Worm (Caenorhabditis elegans): ENCODE measurements around the gene srh-74.

The srh-74 gene

DNA sequence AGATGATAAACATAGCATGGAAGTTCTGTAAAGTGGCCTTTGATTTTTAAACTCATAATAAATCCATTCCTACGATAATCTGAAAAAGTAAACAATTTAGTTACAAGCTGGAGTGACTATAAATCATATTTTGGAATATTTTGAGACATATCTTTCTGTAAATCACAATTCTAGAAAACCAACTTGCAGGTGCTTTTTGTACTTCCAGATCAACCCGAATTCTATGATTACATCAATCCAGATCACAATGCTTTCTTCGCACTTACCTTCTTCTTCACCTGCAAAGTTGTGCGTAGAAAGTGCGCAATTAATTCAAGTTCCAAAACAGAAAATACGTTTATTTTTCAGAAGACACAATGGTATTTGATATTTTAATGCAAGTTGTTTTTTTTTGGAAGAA, 33.8 kb downstream of the srh-74 start (continued):
- TF ChIP-seq aptf-2 (GFP tag; conservative IDR thresholded peaks at IDR 0.05) (no peak), F57C9.4 (tag; optimal IDR thresholded peaks at IDR 0.05) (no peak), mxl-1 (tag; optimal IDR thresholded peaks at IDR 0.05) (no peak), tlf-1 (GFP tag; optimal IDR thresholded peaks at IDR 0.05) (no peak), mcd-1 (GFP tag; IDR thresholded peaks at IDR 0.05) (no peak)

DNA sequence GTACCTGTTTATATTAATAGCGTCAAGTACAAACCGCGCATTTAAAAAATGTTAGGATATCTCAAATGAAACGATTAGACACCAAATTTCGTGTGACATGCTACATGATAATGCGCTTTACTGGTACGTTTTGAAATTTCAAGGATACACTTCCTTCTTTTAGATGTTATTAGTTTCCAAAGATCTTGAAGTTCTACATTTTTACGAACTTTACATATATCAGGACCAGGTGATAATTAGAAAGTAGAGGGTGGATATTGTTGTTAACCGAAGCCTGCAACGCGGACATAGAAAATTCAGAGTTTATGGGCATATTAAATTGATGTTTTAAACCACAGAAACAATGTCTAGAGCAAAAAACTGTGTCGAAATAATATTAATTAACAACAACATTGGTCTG, 35.4 kb downstream of the srh-74 start:
- TF ChIP-seq bed-2 (GFP tag; IDR thresholded peaks at IDR 0.05) (no peak), madf-8 (GFP tag; conservative IDR thresholded peaks at IDR 0.05) (no peak), B0035.1 (tag; optimal IDR thresholded peaks at IDR 0.05) (no peak), dox-1 (GFP tag; IDR thresholded peaks at IDR 0.05) (no peak), Y67H2A.10 (GFP tag; conservative IDR thresholded peaks at IDR 0.05) (no peak), ets-4 (GFP tag; optimal IDR thresholded peaks at IDR 0.05) (no peak), sdz-38 (tag; optimal IDR thresholded peaks at IDR 0.05) (no peak), tbp1 (GFP tag; optimal IDR thresholded peaks at IDR 0.05) (no peak), let-526 (GFP tag; IDR thresholded peaks at IDR 0.05) (no peak), ztf-18 (tag; optimal IDR thresholded peaks at IDR 0.05) (no peak), ceh-100 (GFP tag; IDR thresholded peaks at IDR 0.05) (no peak), snpc-4 (GFP tag; optimal IDR thresholded peaks at IDR 0.05) (no peak), snpc-4 (tag; optimal IDR thresholded peaks at IDR 0.05) (no peak), gei-17 (GFP tag; optimal IDR thresholded peaks at IDR 0.05) (no peak), hsf-1 (GFP tag; IDR thresholded peaks at IDR 0.05) (no peak), attf-3 (GFP tag; conservative IDR thresholded peaks at IDR 0.05) (no peak)

DNA sequence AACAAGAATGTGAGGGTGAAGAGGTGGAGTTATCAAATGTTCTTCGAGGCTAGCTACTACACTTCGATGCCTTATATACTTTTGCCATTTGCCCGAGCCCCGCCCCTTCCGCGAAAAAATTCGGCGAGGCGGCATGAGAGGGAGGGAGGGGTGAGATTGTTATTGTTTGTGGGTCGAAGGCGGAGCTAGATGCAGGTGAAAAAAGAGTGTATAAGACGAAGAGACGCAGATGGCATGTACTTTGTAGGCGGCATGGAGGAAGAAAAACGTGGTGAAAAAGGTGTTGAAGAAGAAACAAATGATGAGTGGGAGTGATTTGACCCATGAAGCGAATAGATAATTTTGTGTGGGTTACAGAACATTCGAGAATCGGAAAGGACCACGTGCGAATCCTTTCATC, 36.2 kb downstream of the srh-74 start, which contains the start of gene C13G3.1:
Gene C13G3.1, minus strand, starts transcription at position 47 of the 400 bp plus-strand sequence.
- peak; percentile 62 for TF ChIP-seq hmg-1.2 (GFP tag; IDR thresholded peaks at IDR 0.05)
- TF ChIP-seq ceh-100 (GFP tag; IDR thresholded peaks at IDR 0.05) = no peak
- TF ChIP-seq Y53G8AR.9 (GFP tag; conservative IDR thresholded peaks at IDR 0.05) = no peak

DNA sequence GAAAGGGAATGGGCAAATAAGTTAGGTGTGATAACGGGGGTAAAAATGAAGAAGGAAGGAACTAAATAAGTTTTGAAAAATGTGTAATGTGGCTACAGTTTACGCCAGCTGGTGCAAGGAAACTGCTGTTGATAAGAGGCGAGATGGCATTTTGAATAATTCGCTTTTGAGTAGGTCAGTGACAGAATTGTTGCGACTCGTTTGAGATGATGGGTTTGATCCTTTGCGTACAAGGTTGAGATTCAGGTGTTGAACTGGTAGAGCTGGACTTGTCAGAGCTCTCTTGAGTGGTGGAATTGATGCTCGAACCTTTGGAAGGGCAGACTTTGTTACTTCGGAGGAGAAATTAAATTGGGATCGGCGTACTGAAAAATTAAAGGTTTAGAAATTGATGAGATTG, 36.8 kb downstream of the srh-74 start:
- TF ChIP-seq C17E4.6 (GFP tag; IDR thresholded peaks at IDR 0.05) (no peak), nhr-80 (tag; optimal IDR thresholded peaks at IDR 0.05) (peak; percentile 13), lin-26 (GFP tag; IDR thresholded peaks at IDR 0.05) (0 out of 2 replicates have a peak, but pooled peaks have one; percentile 30)

DNA sequence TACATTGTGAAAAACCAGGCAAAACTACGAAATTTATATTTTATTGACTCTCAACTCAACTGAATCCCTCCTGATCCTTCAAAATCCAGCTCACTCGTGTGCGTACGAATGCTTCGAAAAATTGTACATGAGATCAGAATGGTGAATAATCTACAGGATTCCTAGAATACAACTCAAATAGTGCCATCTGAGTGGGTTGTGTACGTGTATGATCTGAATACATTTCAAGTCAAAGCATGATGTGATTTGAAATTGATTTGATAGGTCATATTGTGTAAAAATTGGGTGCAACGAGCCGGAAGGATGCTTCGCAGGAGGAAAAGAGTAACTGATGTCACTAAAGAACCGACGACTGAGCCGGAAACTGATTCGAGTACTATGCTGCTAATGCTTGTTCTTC, 37.8 kb downstream of the srh-74 start:
- TF ChIP-seq lin-26 (GFP tag; IDR thresholded peaks at IDR 0.05) (no peak), efl-1 (GFP tag; optimal IDR thresholded peaks at IDR 0.05) (no peak), tbp1 (GFP tag; optimal IDR thresholded peaks at IDR 0.05) (no peak), rpc-1 (optimal IDR thresholded peaks at IDR 0.05) (no peak), rpc-1 (tag; optimal IDR thresholded peaks at IDR 0.05) (no peak), lir-1 (GFP tag; conservative IDR thresholded peaks at IDR 0.05) (no peak), bed-1 (GFP tag; IDR thresholded peaks at IDR 0.05) (no peak), ZK185.1 (tag; optimal IDR thresholded peaks at IDR 0.05; ENCODE audit: poor library complexity, severe bottlenecking) (no peak), nhr-179 (tag; optimal IDR thresholded peaks at IDR 0.05) (no peak), aptf-3 (GFP tag; IDR thresholded peaks at IDR 0.05) (no peak), zim-3 (tag; optimal IDR thresholded peaks at IDR 0.05) (no peak), tbx-9 (tag; optimal IDR thresholded peaks at IDR 0.05; ENCODE audit: borderline replicate concordance) (no peak), C06A6.2 (GFP tag; conservative IDR thresholded peaks at IDR 0.05) (no peak), D2030.7 (GFP tag; IDR thresholded peaks at IDR 0.05) (no peak), dpl-1 (GFP tag; optimal IDR thresholded peaks at IDR 0.05) (no peak)
